Fruit fly (Drosophila melanogaster) Kc167 (cell line): ENCODE data around the gene sea.

ENCODE experiments used
- Myc ChIP-seq: fragments of >200 bp; optimal IDR thresholded peaks from 2 replicates; lab custom pipeline; 2017; ENCODE audit warnings: missing external identifiers
- Sin3A ChIP-seq: fragments of >200 bp; optimal IDR thresholded peaks from 2 replicates; lab custom pipeline; 2018; ENCODE audit warnings: missing external identifiers
- h ChIP-seq: fragments of >200 bp; optimal IDR thresholded peaks from 3 replicates; lab custom pipeline; 2018; ENCODE audit warnings: missing external identifiers
- insv ChIP-seq: fragments of >200 bp; optimal IDR thresholded peaks from 3 replicates; lab custom pipeline; 2018; ENCODE audit warnings: missing external identifiers
- psq ChIP-seq: fragments of >200 bp; optimal IDR thresholded peaks from 2 replicates; lab custom pipeline; 2017; ENCODE audit warnings: missing external identifiers
- ttk ChIP-seq: sonication (Bioruptor generic); optimal IDR thresholded peaks from 2 replicates; lab custom pipeline; 2017; ENCODE audit warnings: missing external identifiers

sea gene

DNA sequence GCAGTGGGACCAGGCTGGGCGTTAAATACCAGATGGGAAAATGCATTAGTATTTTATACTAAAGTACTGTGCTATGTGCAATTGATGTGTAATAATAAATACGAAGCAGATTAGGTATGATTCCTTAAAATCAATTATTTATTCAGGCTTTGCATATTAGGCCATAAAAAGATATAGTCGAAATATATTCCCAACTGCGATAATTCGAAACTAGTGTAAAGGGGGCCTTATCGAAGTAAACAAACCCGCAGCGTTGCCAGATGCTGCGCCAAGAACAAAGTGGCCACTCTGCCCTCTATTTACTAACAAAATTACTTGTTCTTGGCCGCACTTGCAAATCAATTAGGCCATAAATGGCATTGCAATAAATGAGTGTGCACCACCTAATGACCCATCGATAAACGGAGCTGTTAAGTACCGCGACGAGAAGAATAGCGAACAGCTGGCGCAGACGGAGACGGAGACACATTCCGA lies 9.3 kb downstream of the sea start, which contains the start of gene CG10898:
CG10898 (plus strand) TSS at position 285 of the 474 bp plus-strand sequence.
- TF ChIP-seq insv, result no peak
- no peak for TF ChIP-seq psq (lab: Kevin White, UChicago)

DNA sequence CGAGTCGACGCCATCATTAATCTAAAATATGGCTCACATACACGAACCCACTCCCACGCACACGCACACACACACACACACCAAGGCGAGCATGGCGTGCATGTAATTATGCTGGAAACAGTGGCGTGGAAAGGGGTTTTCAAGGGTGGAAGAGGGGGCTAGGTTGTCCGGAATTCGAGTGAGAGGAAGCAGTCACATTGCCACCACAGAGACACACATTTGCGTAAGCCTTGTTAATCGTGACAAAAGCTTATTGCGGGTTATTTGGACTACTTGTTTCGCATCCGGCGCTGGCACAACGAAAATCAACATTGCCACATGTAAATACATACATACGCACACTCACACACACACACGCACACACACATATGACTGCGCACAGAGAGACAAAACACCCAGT lies 11.9 kb downstream of the sea start:
- TF ChIP-seq Myc (lab: Kevin White, UChicago), result no peak
- no peak for TF ChIP-seq ttk (lab: Kevin White, UChicago)
- no peak for TF ChIP-seq insv
- TF ChIP-seq Sin3A, result no peak
- TF ChIP-seq h, result no peak
- no peak for TF ChIP-seq psq (lab: Kevin White, UChicago)

DNA sequence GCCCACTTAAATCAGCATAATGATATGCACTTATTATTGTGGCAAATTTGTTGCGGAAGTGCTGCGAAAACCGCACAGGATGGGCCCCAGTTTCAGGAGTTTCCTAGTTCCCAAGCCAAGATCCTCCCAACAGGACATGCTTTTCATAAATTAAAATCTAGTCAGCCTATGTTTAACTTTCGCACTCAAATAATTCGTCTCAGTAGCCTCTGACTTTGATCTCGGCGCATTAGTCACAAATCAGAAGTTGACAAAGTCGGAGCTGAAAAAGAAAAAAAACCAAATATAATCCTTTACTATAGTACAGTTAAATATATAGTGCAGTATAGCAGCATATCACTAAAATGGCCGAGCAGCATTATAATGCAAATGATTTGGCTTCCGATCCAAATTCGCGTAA lies 13.0 kb downstream of the sea start, which contains the start of gene CG14708:
CG14708 (plus strand) TSS at position 301 of the 400 bp plus-strand sequence.
- TF ChIP-seq Myc (lab: Kevin White, UChicago) (no peak), Sin3A (no peak), psq (lab: Kevin White, UChicago) (no peak), ttk (lab: Kevin White, UChicago) (no peak), insv (no peak), h (no peak)

DNA sequence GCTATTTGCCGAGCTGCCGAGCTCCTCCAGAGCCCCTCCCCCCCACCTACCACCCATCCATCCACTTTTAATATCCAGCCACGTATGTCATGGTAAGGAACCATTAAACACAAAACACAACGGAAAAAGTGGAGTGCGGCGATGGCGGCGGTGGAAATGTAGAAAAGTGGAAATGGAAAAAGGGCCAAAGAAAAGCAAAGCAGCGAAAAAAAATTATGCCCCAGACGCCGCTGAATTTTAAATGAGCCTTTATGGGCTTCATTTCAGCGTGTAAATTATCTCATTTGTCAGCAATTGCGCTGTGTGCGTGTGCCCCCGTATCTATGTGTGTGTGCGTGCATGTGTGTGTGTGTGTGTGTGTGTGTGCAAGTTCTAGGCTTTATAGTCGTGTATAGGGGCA lies 15.8 kb downstream of the sea start:
- no peak for TF ChIP-seq Myc (lab: Kevin White, UChicago)
- no peak for TF ChIP-seq Sin3A
- TF ChIP-seq ttk (lab: Kevin White, UChicago), result no peak
- no peak for TF ChIP-seq insv
- no peak for TF ChIP-seq h
- no peak for TF ChIP-seq psq (lab: Kevin White, UChicago)

DNA sequence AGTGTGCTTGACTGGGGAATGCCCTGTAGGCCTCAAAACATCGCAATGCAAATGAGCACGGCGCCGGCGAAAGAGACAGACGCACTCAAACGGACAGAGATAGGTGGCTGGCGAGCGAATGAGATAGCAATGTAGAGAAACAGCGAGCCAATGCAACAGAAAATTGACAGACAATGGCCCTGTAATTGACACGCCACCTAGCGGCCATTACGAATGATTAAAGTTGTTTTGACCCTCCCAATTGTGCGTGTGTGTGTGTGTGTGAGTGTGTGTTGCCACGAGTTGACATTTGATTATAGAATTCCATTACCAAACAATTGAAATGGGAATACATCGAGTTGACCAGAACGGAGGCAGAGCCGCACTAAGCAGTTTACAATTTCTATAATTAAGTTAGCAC lies 22.7 kb downstream of the sea start:
- TF ChIP-seq insv (no peak), psq (lab: Kevin White, UChicago) (no peak), ttk (lab: Kevin White, UChicago) (no peak), Myc (lab: Kevin White, UChicago) (no peak), h (no peak), Sin3A (no peak)

DNA sequence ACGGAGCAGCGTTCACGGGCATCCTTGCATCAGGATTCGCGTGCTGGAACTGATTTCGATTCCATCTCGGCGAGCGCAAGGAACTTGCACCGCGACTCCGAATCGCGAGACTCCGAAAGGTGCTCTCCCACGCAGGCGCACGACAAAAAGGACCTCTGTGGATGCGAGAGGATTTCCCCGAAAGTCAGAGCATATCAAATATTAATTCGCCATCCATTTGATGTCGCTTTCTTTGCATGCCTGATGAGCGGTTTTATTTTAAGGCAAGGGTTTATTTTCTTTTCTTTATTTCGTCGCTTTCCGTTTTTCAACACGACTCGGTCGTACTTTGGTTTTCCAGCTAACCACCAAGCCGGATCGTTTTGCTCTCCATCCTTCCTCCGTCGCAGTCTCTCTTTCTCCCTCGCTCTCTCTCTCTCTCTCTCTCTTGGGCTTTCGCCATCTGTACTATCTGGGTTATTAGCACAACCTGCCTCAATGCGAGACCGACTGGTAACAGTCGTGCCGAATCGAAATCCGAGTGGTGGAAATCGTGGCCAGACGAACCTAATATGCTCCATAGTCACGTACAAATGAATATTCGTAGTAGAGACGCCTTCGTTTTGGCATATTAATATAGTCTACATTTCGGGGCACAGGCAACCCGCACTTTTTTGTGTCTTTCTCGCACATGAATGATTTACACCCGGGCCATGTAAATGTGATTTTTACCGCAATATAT lies 23.8 kb downstream of the sea start, which contains the start of gene dpr4:
dpr4 (minus strand) TSS at position 51 of the 721 bp plus-strand sequence.
- TF ChIP-seq Sin3A (no peak), psq (lab: Kevin White, UChicago) (no peak), h (no peak)

DNA sequence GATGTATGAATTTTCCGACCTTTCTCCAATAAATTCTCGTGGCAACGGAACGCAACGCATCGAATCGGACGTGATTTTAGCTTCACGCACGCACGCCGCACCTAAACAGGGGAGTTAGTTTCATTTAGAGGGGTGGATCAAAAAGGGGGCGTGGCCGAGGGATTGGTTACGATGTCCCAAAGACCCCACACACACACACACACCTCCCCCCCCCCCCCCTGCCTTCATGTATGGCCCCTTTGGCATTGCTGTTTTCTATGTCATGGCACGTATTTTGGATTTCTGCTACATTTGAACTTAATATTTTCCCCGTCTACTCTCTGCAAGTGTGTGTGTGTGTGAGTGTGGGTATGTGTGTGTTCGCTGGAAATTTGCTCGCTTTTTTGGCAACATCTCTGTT lies 35.0 kb downstream of the sea start:
- no peak for TF ChIP-seq psq (lab: Kevin White, UChicago)
- no peak for TF ChIP-seq ttk (lab: Kevin White, UChicago)
- TF ChIP-seq Sin3A, result no peak
- no peak for TF ChIP-seq Myc (lab: Kevin White, UChicago)
- TF ChIP-seq h, result no peak
- TF ChIP-seq insv, result no peak
